Worm (Caenorhabditis elegans) whole organism, young adult: ENCODE measurements around the gene Y43F8B.23.

ENCODE experiments used
- T26A5.8 ChIP-seq: sonication (generic microtip); optimal IDR thresholded peaks from 2 replicates; lab custom pipeline; 2016; ENCODE audit warnings: missing genetic modification characterization, missing compliant biosample characterization
- ama-1 ChIP-seq, 3 experiments: fragments of 150-350 bp in 1 of 3; sonication (generic microtip) in 2 of 3; optimal IDR thresholded peaks; 2 replicates each; lab custom pipeline; 2014 to 2018; ENCODE audit warnings: missing biosample characterization in 2 of 3, missing genetic modification characterization in 2 of 3, missing genetic modification reagents in 2 of 3
- lin-35 ChIP-seq, 3 experiments: fragments of 150-350 bp in 2 of 3; sonication (generic microtip) in 1 of 3; optimal IDR thresholded peaks; 2 replicates each; lab custom pipeline; 2014 to 2018; ENCODE audit warnings: missing biosample characterization in 3 of 3, missing genetic modification characterization in 3 of 3, missing genetic modification reagents in 3 of 3
- madf-6 ChIP-seq: fragments of 200-800 bp; sonication (Bioruptor generic); IDR thresholded peaks from 2 replicates; pipeline ENCODE4 v1.3.6; 2022; ENCODE audit warnings: missing genetic modification reagents, missing genetic modification characterization, missing compliant biosample characterization
- snpc-1.3 ChIP-seq: sonication (generic microtip); optimal IDR thresholded peaks from 2 replicates; lab custom pipeline; 2017; ENCODE audit warnings: missing genetic modification characterization, mild to moderate bottlenecking, missing compliant biosample characterization, antibody characterized with exemption, moderate library complexity, missing genotype, missing genetic modification reagents; ENCODE audit not compliant: insufficient read depth
- snpc-4 ChIP-seq, 5 experiments: fragments of 150-350 bp in 1 of 5; sonication (generic microtip) in 4 of 5; optimal IDR thresholded peaks; 2 replicates each; lab custom pipeline; 2014 to 2018; ENCODE audit warnings: missing genetic modification characterization in 5 of 5, missing biosample characterization in 3 of 5, antibody characterized with exemption in 2 of 5, mild to moderate bottlenecking in 2 of 5, missing compliant biosample characterization in 2 of 5, missing genotype in 2 of 5, moderate library complexity in 2 of 5, missing genetic modification reagents in 1 of 5
- unc-62 ChIP-seq: fragments of 150-350 bp; optimal IDR thresholded peaks from 2 replicates; lab custom pipeline; 2014; ENCODE audit warnings: missing biosample characterization, missing genetic modification reagents, missing genetic modification characterization
- ztf-28 ChIP-seq: fragments of 200-800 bp; sonication (Bioruptor generic); IDR thresholded peaks from 2 replicates; pipeline ENCODE4 v1.3.6; 2022; ENCODE audit warnings: missing genetic modification reagents, missing genetic modification characterization, missing compliant biosample characterization

ce11 chrV:19510352-19510751 is 42.9 kb upstream of the Y43F8B.23 start:
- TF ChIP-seq lin-35 (GFP tag; optimal IDR thresholded peaks at IDR 0.05; lab: Kevin White, UChicago) (no peak), ama-1 (optimal IDR thresholded peaks at IDR 0.05; lab: Kevin White, UChicago) (no peak), ama-1 (GFP tag; optimal IDR thresholded peaks at IDR 0.05; lab: Kevin White, UChicago) (no peak), madf-6 (no peak), ztf-28 (GFP tag; lab: Robert Waterston, UW) (no peak), snpc-1.3 (tag; lab: Kevin White, UChicago) (no peak), T26A5.8 (tag; lab: Kevin White, UChicago) (no peak), unc-62 (GFP tag; lab: Kevin White, UChicago) (no peak), snpc-4 (GFP tag; optimal IDR thresholded peaks at IDR 0.05; lab: Kevin White, UChicago) (no peak), snpc-4 (tag; optimal IDR thresholded peaks at IDR 0.05; lab: Kevin White, UChicago) (no peak)
